Worm (Caenorhabditis elegans): ENCODE data around the gene srv-16.

The srv-16 gene

ce11 chrIV:15929831-15930230, 3.9 kb downstream of the srv-16 start:
- TF ChIP-seq ces-1 (GFP tag; optimal IDR thresholded peaks at IDR 0.05), result no peak
- TF ChIP-seq pag-3 (tag; optimal IDR thresholded peaks at IDR 0.05; ENCODE audit: borderline replicate concordance, insufficient read depth), result no peak
- TF ChIP-seq irx-1 (tag; optimal IDR thresholded peaks at IDR 0.05), result no peak
- TF ChIP-seq mdl-1 (tag; optimal IDR thresholded peaks at IDR 0.05), result no peak
- TF ChIP-seq ets-5 (GFP tag; IDR thresholded peaks at IDR 0.05), result no peak
- no peak for TF ChIP-seq sptf-1 (tag; optimal IDR thresholded peaks at IDR 0.05)
- no peak for TF ChIP-seq nhr-12 (tag; optimal IDR thresholded peaks at IDR 0.05)
- no peak for TF ChIP-seq nhr-76 (tag; optimal IDR thresholded peaks at IDR 0.05)
- TF ChIP-seq unc-86 (tag; optimal IDR thresholded peaks at IDR 0.05), result no peak
- TF ChIP-seq unc-130 (tag; optimal IDR thresholded peaks at IDR 0.05), result no peak
- TF ChIP-seq lin-35 (GFP tag; optimal IDR thresholded peaks at IDR 0.05), result peak in 1 of 2 experiments; percentile 32
- TF ChIP-seq fkh-4 (tag; optimal IDR thresholded peaks at IDR 0.05; ENCODE audit: borderline replicate concordance), result no peak
- peak; percentile 82 for TF ChIP-seq elt-2 (tag; optimal IDR thresholded peaks at IDR 0.05)
- peak; percentile 11 to 97 (median 89) for TF ChIP-seq elt-3 (tag; optimal IDR thresholded peaks at IDR 0.05)
- no peak for TF ChIP-seq skn-1 (tag; optimal IDR thresholded peaks at IDR 0.05)
- TF ChIP-seq isw-1 (GFP tag; IDR thresholded peaks at IDR 0.05), result no peak
- no peak for TF ChIP-seq zip-4 (GFP tag; optimal IDR thresholded peaks at IDR 0.05)
- no peak for TF ChIP-seq lin-15B (tag; optimal IDR thresholded peaks at IDR 0.05)
- no peak for TF ChIP-seq lin-39 (tag; optimal IDR thresholded peaks at IDR 0.05)
- no peak for TF ChIP-seq efl-3 (GFP tag; optimal IDR thresholded peaks at IDR 0.05)
- no peak for TF ChIP-seq hlh-4 (tag; optimal IDR thresholded peaks at IDR 0.05)
- no peak for TF ChIP-seq alr-1 (tag; optimal IDR thresholded peaks at IDR 0.05; ENCODE audit: borderline replicate concordance)
- TF ChIP-seq F16B12.6 (tag; optimal IDR thresholded peaks at IDR 0.05), result no peak
- TF ChIP-seq mep-1 (tag; optimal IDR thresholded peaks at IDR 0.05), result no peak
- TF ChIP-seq fos-1 (tag; optimal IDR thresholded peaks at IDR 0.05), result no peak
- no peak for TF ChIP-seq ceh-8 (GFP tag; optimal IDR thresholded peaks at IDR 0.05)
- no peak for TF ChIP-seq lin-13 (GFP tag; optimal IDR thresholded peaks at IDR 0.05)
- no peak for TF ChIP-seq nhr-28 (tag; optimal IDR thresholded peaks at IDR 0.05)
- no peak for TF ChIP-seq snpc-4 (tag; optimal IDR thresholded peaks at IDR 0.05)
- TF ChIP-seq dpl-1 (GFP tag; optimal IDR thresholded peaks at IDR 0.05), result no peak
- no peak for TF ChIP-seq fkh-10 (GFP tag; optimal IDR thresholded peaks at IDR 0.05)
- TF ChIP-seq nhr-19 (GFP tag; conservative IDR thresholded peaks at IDR 0.05), result no peak
- no peak for TF ChIP-seq rnt-1 (tag; optimal IDR thresholded peaks at IDR 0.05)
- TF ChIP-seq swsn-7 (tag; optimal IDR thresholded peaks at IDR 0.05), result no peak
- TF ChIP-seq lsy-2 (tag; optimal IDR thresholded peaks at IDR 0.05), result no peak
- no peak for TF ChIP-seq tbx-2 (tag; optimal IDR thresholded peaks at IDR 0.05)
- TF ChIP-seq egl-27 (tag; optimal IDR thresholded peaks at IDR 0.05), result no peak
- peak; percentile 56 for TF ChIP-seq nhr-20 (tag; optimal IDR thresholded peaks at IDR 0.05)
- peak; percentile 12 for TF ChIP-seq nhr-90 (tag; optimal IDR thresholded peaks at IDR 0.05; ENCODE audit: poor library complexity)
- no peak for TF ChIP-seq unc-30 (tag; optimal IDR thresholded peaks at IDR 0.05)
- TF ChIP-seq grh-1 (GFP tag; IDR thresholded peaks at IDR 0.05), result no peak
- peak; percentile 12 for TF ChIP-seq pqm-1 (tag; optimal IDR thresholded peaks at IDR 0.05)
- no peak for TF ChIP-seq hlh-17 (GFP tag; optimal IDR thresholded peaks at IDR 0.05; ENCODE audit: borderline replicate concordance)
- no peak for TF ChIP-seq hpl-2 (GFP tag; optimal IDR thresholded peaks at IDR 0.05)
- TF ChIP-seq nhr-237 (tag; optimal IDR thresholded peaks at IDR 0.05), result no peak
- no peak for TF ChIP-seq C34B4.2 (tag; optimal IDR thresholded peaks at IDR 0.05)
- no peak for TF ChIP-seq ama-1 (optimal IDR thresholded peaks at IDR 0.05)
- TF ChIP-seq nhr-11 (tag; optimal IDR thresholded peaks at IDR 0.05), result no peak
- TF ChIP-seq ztf-11 (tag; optimal IDR thresholded peaks at IDR 0.05), result no peak
- no peak for TF ChIP-seq nhr-84 (tag; optimal IDR thresholded peaks at IDR 0.05)
- TF ChIP-seq fkh-8 (tag; optimal IDR thresholded peaks at IDR 0.05), result no peak
- TF ChIP-seq pax-3 (tag; optimal IDR thresholded peaks at IDR 0.05), result no peak
- no peak for TF ChIP-seq mab-9 (GFP tag; IDR thresholded peaks at IDR 0.05)
- no peak for TF ChIP-seq mef-2 (tag; optimal IDR thresholded peaks at IDR 0.05)

All from whole organism, L1 larva.